Fruit fly (Drosophila melanogaster) whole organism, larva: ENCODE measurements around the gene CG6026.
A peak's percentile ranks its signal among the peaks of the same experiment; 100 is the strongest.

Experiments used
- noc ChIP-seq: fragments of 200-800 bp; sonication (Bioruptor generic); optimal IDR thresholded peaks from 3 replicates; lab custom pipeline; 2019; ENCODE audit warnings: missing biosample characterization, mild to moderate bottlenecking, missing genetic modification characterization, moderate library complexity

The CG6026 gene

dm6 chr3R:19052475-19052874 is 19.1 kb downstream of the CG6026 start:
- TF ChIP-seq noc (tag; lab: Kevin White, UChicago) = no peak

dm6 chr3R:19054839-19055238 is 21.5 kb downstream of the CG6026 start:
- TF ChIP-seq noc (tag; lab: Kevin White, UChicago) = no peak

- TF ChIP-seq noc (tag; lab: Kevin White, UChicago) = no peak
Measured at dm6 chr3R:19056884-19057283, 23.5 kb downstream of the CG6026 start.

dm6 chr3R:19058384-19058783 is 25.0 kb downstream of the CG6026 start:
- TF ChIP-seq noc (tag; lab: Kevin White, UChicago) = no peak

dm6 chr3R:19059285-19059684 is 25.9 kb downstream of the CG6026 start:
- TF ChIP-seq noc (tag; lab: Kevin White, UChicago) = no peak

- TF ChIP-seq noc (tag; lab: Kevin White, UChicago) = peak; percentile 29
Measured at dm6 chr3R:19060173-19060572, 26.8 kb downstream of the CG6026 start.

- TF ChIP-seq noc (tag; lab: Kevin White, UChicago) = peak; percentile 32
Measured at dm6 chr3R:19062549-19062948, 29.2 kb downstream of the CG6026 start.

dm6 chr3R:19064037-19064664 is 30.8 kb downstream of the CG6026 start:
- TF ChIP-seq noc (tag; lab: Kevin White, UChicago) = no peak

- no peak for TF ChIP-seq noc (tag; lab: Kevin White, UChicago)
Measured at dm6 chr3R:19065474-19065873, 32.1 kb downstream of the CG6026 start.

dm6 chr3R:19066965-19067614 is 33.8 kb downstream of the CG6026 start:
- TF ChIP-seq noc (tag; lab: Kevin White, UChicago) = no peak

- no peak for TF ChIP-seq noc (tag; lab: Kevin White, UChicago)
Measured at dm6 chr3R:19067876-19068406, 34.6 kb downstream of the CG6026 start.

dm6 chr3R:19069740-19070139 is 36.4 kb downstream of the CG6026 start:
- no peak for TF ChIP-seq noc (tag; lab: Kevin White, UChicago)

- TF ChIP-seq noc (tag; lab: Kevin White, UChicago) = no peak
Measured at dm6 chr3R:19070222-19070949, 37.0 kb downstream of the CG6026 start.

- TF ChIP-seq noc (tag; lab: Kevin White, UChicago) = no peak
Measured at dm6 chr3R:19071951-19072350, 38.6 kb downstream of the CG6026 start.

dm6 chr3R:19073002-19073401 is 39.7 kb downstream of the CG6026 start:
- no peak for TF ChIP-seq noc (tag; lab: Kevin White, UChicago)

dm6 chr3R:19074207-19074606 is 40.9 kb downstream of the CG6026 start:
- TF ChIP-seq noc (tag; lab: Kevin White, UChicago) = no peak
